Worm (Caenorhabditis elegans): ENCODE data around the gene bkip-1.

bkip-1 gene

ce11 chrII:14091182-14091581, 9.9 kb upstream of the bkip-1 start:
- no peak for TF ChIP-seq php-3 (GFP tag; IDR thresholded peaks at IDR 0.05)
- no peak for TF ChIP-seq dmd-6 (GFP tag; IDR thresholded peaks at IDR 0.05)
- no peak for TF ChIP-seq F10B5.3 (tag; optimal IDR thresholded peaks at IDR 0.05)
- TF ChIP-seq mxl-3 (GFP tag; optimal IDR thresholded peaks at IDR 0.05) = no peak
- TF ChIP-seq F26F4.8 (GFP tag; conservative IDR thresholded peaks at IDR 0.05) = no peak
- no peak for TF ChIP-seq nhr-28 (tag; optimal IDR thresholded peaks at IDR 0.05)
- TF ChIP-seq fkh-10 (GFP tag; optimal IDR thresholded peaks at IDR 0.05) = no peak
- TF ChIP-seq attf-4 (tag; optimal IDR thresholded peaks at IDR 0.05) = no peak
- 0 out of 2 replicates have a peak, but pooled peaks have one; percentile 25 for TF ChIP-seq egl-43 (GFP tag; IDR thresholded peaks at IDR 0.05)
- TF ChIP-seq nhr-76 (tag; optimal IDR thresholded peaks at IDR 0.05) = no peak
- no peak for TF ChIP-seq sdz-12 (GFP tag; optimal IDR thresholded peaks at IDR 0.05)
- TF ChIP-seq unc-62 (GFP tag; optimal IDR thresholded peaks at IDR 0.05 in 1 of 2) = no peak
- no peak for TF ChIP-seq unc-62 (tag; optimal IDR thresholded peaks at IDR 0.05)
- TF ChIP-seq set-16 (GFP tag; IDR thresholded peaks at IDR 0.05) = peak; percentile 96

- TF ChIP-seq F26F4.8 (GFP tag; conservative IDR thresholded peaks at IDR 0.05) (0 out of 2 replicates have a peak, but pooled peaks have one; percentile 51), aha-1 (tag) (no peak)
These were observed 6.5 kb upstream of the bkip-1 start, which contains the start of gene col-87 for ce11 chrII:14094590-14094989. Gene col-87 (minus strand): TSS chrII:14094690.

ce11 chrII:14095875-14096274, 5.2 kb upstream of the bkip-1 start:
- TF ChIP-seq lin-38 (GFP tag; IDR thresholded peaks at IDR 0.05) (0 out of 2 replicates have a peak, but pooled peaks have one; percentile 28), duxl-1 (tag; optimal IDR thresholded peaks at IDR 0.05; ENCODE audit: poor library complexity) (no peak), aha-1 (tag) (peak; percentile 31), Y105C5A.15 (GFP tag; IDR thresholded peaks at IDR 0.05) (no peak), set-16 (GFP tag; IDR thresholded peaks at IDR 0.05) (peak; percentile 82), pha-4 (GFP tag; IDR thresholded peaks at IDR 0.05) (peak; percentile 31; the same call in 1 of the 2 replicates), pha-4 (tag; optimal IDR thresholded peaks at IDR 0.05) (no peak), egl-43 (GFP tag; IDR thresholded peaks at IDR 0.05) (0 out of 2 replicates have a peak, but pooled peaks have one; percentile 36), cey-2 (tag; optimal IDR thresholded peaks at IDR 0.05; ENCODE audit: borderline replicate concordance, insufficient read depth) (no peak), jun-1 (tag; optimal IDR thresholded peaks at IDR 0.05) (no peak), hmg-1.1 (GFP tag; IDR thresholded peaks at IDR 0.05) (0 out of 2 replicates have a peak, but pooled peaks have one; percentile 5), dmd-9 (GFP tag; IDR thresholded peaks at IDR 0.05) (0 out of 2 replicates have a peak, but pooled peaks have one; percentile 17), T20F7.1 (GFP tag; optimal IDR thresholded peaks at IDR 0.05) (no peak)

ce11 chrII:14096814-14097213, 4.2 kb upstream of the bkip-1 start:
- TF ChIP-seq spr-1 (tag; optimal IDR thresholded peaks at IDR 0.05) = peak; percentile 22
- TF ChIP-seq set-16 (GFP tag; IDR thresholded peaks at IDR 0.05) = peak; percentile 93
- TF ChIP-seq lim-7 (GFP tag; IDR thresholded peaks at IDR 0.05) = 0 out of 2 replicates have a peak, but pooled peaks have one; percentile 30
- TF ChIP-seq snpc-1.2 (GFP tag; IDR thresholded peaks at IDR 0.05) = peak; percentile 65
- no peak for TF ChIP-seq zip-2 (tag; optimal IDR thresholded peaks at IDR 0.05)
- TF ChIP-seq D1046.2 (GFP tag; IDR thresholded peaks at IDR 0.05) = 0 out of 2 replicates have a peak, but pooled peaks have one; percentile 15
- TF ChIP-seq pha-4 (GFP tag; IDR thresholded peaks at IDR 0.05) = no peak
- no peak for TF ChIP-seq pha-4 (tag; optimal IDR thresholded peaks at IDR 0.05)
- TF ChIP-seq lin-38 (GFP tag; IDR thresholded peaks at IDR 0.05) = 0 out of 2 replicates have a peak, but pooled peaks have one; percentile 34
- no peak for TF ChIP-seq fos-1 (tag; optimal IDR thresholded peaks at IDR 0.05)

- TF ChIP-seq ama-1 (optimal IDR thresholded peaks at IDR 0.05) = no peak
- no peak for TF ChIP-seq D1046.2 (GFP tag; IDR thresholded peaks at IDR 0.05)
- TF ChIP-seq F37D6.2 (tag; optimal IDR thresholded peaks at IDR 0.05) = no peak
- TF ChIP-seq saeg-2 (GFP tag; IDR thresholded peaks at IDR 0.05) = no peak
- TF ChIP-seq arid-1 (GFP tag; conservative IDR thresholded peaks at IDR 0.05) = no peak
- TF ChIP-seq mdl-1 (tag; optimal IDR thresholded peaks at IDR 0.05) = no peak
- no peak for TF ChIP-seq Y75B8A.6 (GFP tag; IDR thresholded peaks at IDR 0.05)
- no peak for TF ChIP-seq mep-1 (tag; optimal IDR thresholded peaks at IDR 0.05)
These were observed 3.5 kb upstream of the bkip-1 start, which contains the start of gene Y39G8C.2 for ce11 chrII:14097518-14097917. Gene Y39G8C.2 (minus strand): TSS chrII:14097618.

Measured in whole organism, L4 larva.